Worm (Caenorhabditis elegans): Measurements from ENCODE around the gene str-130.

DNA sequence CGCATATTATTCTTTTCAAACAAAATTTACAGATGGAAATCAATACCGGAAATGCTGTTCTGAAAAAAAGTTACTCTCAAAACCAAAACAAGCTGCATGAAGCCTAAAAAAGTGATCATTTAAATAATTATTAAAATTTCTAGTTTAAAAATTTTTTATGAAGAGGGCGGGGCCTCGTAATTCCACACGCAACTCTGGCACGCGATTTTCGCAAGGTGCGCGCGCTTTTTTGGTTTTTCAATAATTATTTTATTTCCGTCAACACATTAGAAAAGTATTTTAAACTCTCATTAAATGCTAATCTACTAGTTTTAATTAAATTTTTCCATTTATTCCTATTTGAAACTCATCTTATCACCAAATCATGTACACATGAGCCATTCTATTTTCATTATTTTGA lies 39.2 kb upstream of the str-130 start:
- no peak for TF ChIP-seq unc-62 (GFP tag; optimal IDR thresholded peaks at IDR 0.05)
- no peak for TF ChIP-seq pha-4 (tag; optimal IDR thresholded peaks at IDR 0.05)
- TF ChIP-seq efl-1 (GFP tag; optimal IDR thresholded peaks at IDR 0.05), result no peak
- no peak for TF ChIP-seq ama-1 (optimal IDR thresholded peaks at IDR 0.05)
- no peak for TF ChIP-seq ama-1 (GFP tag; optimal IDR thresholded peaks at IDR 0.05)
